Worm (Caenorhabditis elegans) whole organism, L1 larva: Measurements from ENCODE around the gene orc-4.

Experiments
- C04F5.9 ChIP-seq: sonication (generic microtip); optimal IDR thresholded peaks from 2 replicates; lab custom pipeline; 2016; ENCODE audit warnings: missing genetic modification characterization, missing compliant biosample characterization
- C16A3.4 ChIP-seq: fragments of 150-350 bp; optimal IDR thresholded peaks from 2 replicates; lab custom pipeline; 2014; ENCODE audit warnings: missing biosample characterization, missing genetic modification characterization
- F16B12.6 ChIP-seq: fragments of 150-350 bp; optimal IDR thresholded peaks from 2 replicates; lab custom pipeline; 2014; ENCODE audit warnings: missing biosample characterization, missing genetic modification characterization
- Y116A8C.19 ChIP-seq: sonication (generic microtip); optimal IDR thresholded peaks from 2 replicates; lab custom pipeline; 2016; ENCODE audit warnings: missing compliant biosample characterization, missing genetic modification characterization, borderline replicate concordance
- aha-1 ChIP-seq: fragments of 150-350 bp; optimal IDR thresholded peaks from 2 replicates; lab custom pipeline; 2014; ENCODE audit warnings: missing biosample characterization, missing genetic modification characterization
- alr-1 ChIP-seq: fragments of 200-800 bp; sonication (Bioruptor generic); optimal IDR thresholded peaks from 2 replicates; lab custom pipeline; 2018; ENCODE audit warnings: borderline replicate concordance, mild to moderate bottlenecking, missing genetic modification characterization, missing compliant biosample characterization
- ama-1 ChIP-seq: fragments of 150-350 bp; optimal IDR thresholded peaks from 2 replicates; lab custom pipeline; 2014
- ceh-63 ChIP-seq: fragments of 200-800 bp; sonication (Bioruptor generic); optimal IDR thresholded peaks from 2 replicates; lab custom pipeline; 2018; ENCODE audit warnings: mild to moderate bottlenecking, missing genetic modification characterization, missing compliant biosample characterization
- ceh-8 ChIP-seq: fragments of 200-800 bp; sonication (Bioruptor generic); optimal IDR thresholded peaks from 2 replicates; lab custom pipeline; 2018; ENCODE audit warnings: mild to moderate bottlenecking, missing genetic modification characterization, moderate library complexity, missing compliant biosample characterization
- ceh-82 ChIP-seq, 3 experiments: fragments of 150-350 bp in 1 of 3; sonication (generic microtip) in 2 of 3; optimal IDR thresholded peaks; 2 replicates each; lab custom pipeline; 2014 to 2017; ENCODE audit warnings: missing biosample characterization in 3 of 3, missing genetic modification characterization in 3 of 3
- ceh-88 ChIP-seq: fragments of 200-800 bp; sonication (Bioruptor generic); IDR thresholded peaks from 2 replicates; pipeline ENCODE4 v1.3.6; 2022; ENCODE audit warnings: missing genetic modification characterization, missing compliant biosample characterization
- ceh-90 ChIP-seq: sonication (generic microtip); optimal IDR thresholded peaks from 2 replicates; lab custom pipeline; 2016; ENCODE audit warnings: missing genetic modification characterization, missing compliant biosample characterization
- ces-1 ChIP-seq: fragments of 150-350 bp; optimal IDR thresholded peaks from 2 replicates; lab custom pipeline; 2014; ENCODE audit warnings: missing biosample characterization, missing genetic modification reagents, missing genetic modification characterization
- dpl-1 ChIP-seq, 3 experiments: fragments of 150-350 bp in 2 of 3; sonication (generic microtip) in 1 of 3; optimal IDR thresholded peaks; 2 replicates each; lab custom pipeline; 2014 to 2017; ENCODE audit warnings: missing biosample characterization in 3 of 3, missing genetic modification characterization in 3 of 3, missing genetic modification reagents in 3 of 3
- dsc-1 ChIP-seq: sonication (generic microtip); optimal IDR thresholded peaks from 2 replicates; lab custom pipeline; 2016; ENCODE audit warnings: mild to moderate bottlenecking, missing genetic modification characterization, missing compliant biosample characterization
- efl-1 ChIP-seq, 4 experiments: fragments of 150-350 bp; optimal IDR thresholded peaks in 3 of 4; peaks in 1 of 4; 1 replicate in 1 of 4; 2 replicates in 3 of 4; lab custom pipeline; 2014; ENCODE audit warnings: missing biosample characterization in 2 of 4, missing genetic modification characterization in 2 of 4, missing genetic modification reagents in 2 of 4
- efl-3 ChIP-seq: fragments of 200-800 bp; sonication (Bioruptor generic); optimal IDR thresholded peaks from 2 replicates; lab custom pipeline; 2018; ENCODE audit warnings: mild to moderate bottlenecking, missing genetic modification characterization, missing compliant biosample characterization
- elt-3 ChIP-seq, 6 experiments: fragments of 150-350 bp in 1 of 6; sonication (generic microtip); optimal IDR thresholded peaks; 2 replicates each; lab custom pipeline; 2017 to 2018; ENCODE audit warnings: missing biosample characterization in 6 of 6, missing genetic modification characterization in 6 of 6, inconsistent platforms in 1 of 6
- fkh-4 ChIP-seq: sonication (generic microtip); optimal IDR thresholded peaks from 2 replicates; lab custom pipeline; 2016; ENCODE audit warnings: missing compliant biosample characterization, missing genetic modification characterization, borderline replicate concordance
- fkh-8 ChIP-seq: sonication (generic microtip); optimal IDR thresholded peaks from 2 replicates; lab custom pipeline; 2016; ENCODE audit warnings: mild to moderate bottlenecking, missing genetic modification characterization, missing compliant biosample characterization
- hlh-4 ChIP-seq: sonication (generic microtip); optimal IDR thresholded peaks from 2 replicates; lab custom pipeline; 2016; ENCODE audit warnings: mild to moderate bottlenecking, missing genetic modification characterization, missing compliant biosample characterization
- isw-1 ChIP-seq: fragments of 200-800 bp; sonication (Bioruptor generic); IDR thresholded peaks from 2 replicates; pipeline ENCODE4 v1.3.6; 2022; ENCODE audit warnings: missing genetic modification characterization, missing compliant biosample characterization
- lin-35 ChIP-seq, 2 experiments: fragments of 150-350 bp; optimal IDR thresholded peaks; 2 replicates each; lab custom pipeline; 2014; ENCODE audit warnings: missing biosample characterization in 2 of 2, missing genetic modification characterization in 2 of 2, missing genetic modification reagents in 2 of 2
- lir-3 ChIP-seq: sonication (generic microtip); optimal IDR thresholded peaks from 2 replicates; lab custom pipeline; 2016; ENCODE audit warnings: mild to moderate bottlenecking, missing genetic modification characterization, moderate library complexity, missing compliant biosample characterization; ENCODE audit not compliant: poor library complexity
- lsy-2 ChIP-seq, 2 experiments: fragments of 150-350 bp; optimal IDR thresholded peaks; 2 replicates each; lab custom pipeline; 2014; ENCODE audit warnings: missing biosample characterization in 2 of 2, missing genetic modification characterization in 2 of 2
- mdl-1 ChIP-seq, 2 experiments: fragments of 150-350 bp; optimal IDR thresholded peaks; 2 replicates each; lab custom pipeline; 2014 to 2017; ENCODE audit warnings: missing biosample characterization in 2 of 2, missing genetic modification characterization in 2 of 2, inconsistent platforms in 1 of 2
- mep-1 ChIP-seq: fragments of 150-350 bp; optimal IDR thresholded peaks from 2 replicates; lab custom pipeline; 2014; ENCODE audit warnings: missing biosample characterization, missing genetic modification characterization
- nhr-12 ChIP-seq: sonication (generic microtip); optimal IDR thresholded peaks from 2 replicates; lab custom pipeline; 2017; ENCODE audit warnings: missing biosample characterization, missing genetic modification characterization
- nhr-20 ChIP-seq: sonication (generic microtip); optimal IDR thresholded peaks from 2 replicates; lab custom pipeline; 2016; ENCODE audit warnings: mild to moderate bottlenecking, missing genetic modification characterization, missing compliant biosample characterization
- nhr-237 ChIP-seq: fragments of 150-350 bp; optimal IDR thresholded peaks from 2 replicates; lab custom pipeline; 2014; ENCODE audit warnings: missing biosample characterization, missing genetic modification characterization
- nhr-28 ChIP-seq: fragments of 150-350 bp; optimal IDR thresholded peaks from 2 replicates; lab custom pipeline; 2014; ENCODE audit warnings: missing biosample characterization, missing genetic modification characterization
- nhr-47 ChIP-seq: sonication (generic microtip); optimal IDR thresholded peaks from 2 replicates; lab custom pipeline; 2016; ENCODE audit warnings: mild to moderate bottlenecking, missing genetic modification characterization, moderate library complexity, missing compliant biosample characterization
- nhr-71 ChIP-seq: sonication (generic microtip); optimal IDR thresholded peaks from 2 replicates; lab custom pipeline; 2016; ENCODE audit warnings: mild to moderate bottlenecking, missing genetic modification characterization, moderate library complexity, missing compliant biosample characterization
- nhr-84 ChIP-seq: sonication (generic microtip); optimal IDR thresholded peaks from 2 replicates; lab custom pipeline; 2017; ENCODE audit warnings: missing biosample characterization, missing genetic modification characterization
- nhr-90 ChIP-seq: sonication (generic microtip); optimal IDR thresholded peaks from 2 replicates; lab custom pipeline; 2016; ENCODE audit warnings: mild to moderate bottlenecking, missing genetic modification characterization, missing compliant biosample characterization; ENCODE audit not compliant: poor library complexity
- pqm-1 ChIP-seq: sonication (generic microtip); optimal IDR thresholded peaks from 3 replicates; lab custom pipeline; 2017; ENCODE audit warnings: missing biosample characterization, missing genetic modification characterization
- snu-23 ChIP-seq: sonication (generic microtip); optimal IDR thresholded peaks from 2 replicates; lab custom pipeline; 2016; ENCODE audit warnings: missing genetic modification characterization, missing compliant biosample characterization
- sptf-1 ChIP-seq: fragments of 150-350 bp; optimal IDR thresholded peaks from 2 replicates; lab custom pipeline; 2014; ENCODE audit warnings: missing biosample characterization, missing genetic modification characterization
- sup-37 ChIP-seq: fragments of 200-800 bp; sonication (Bioruptor generic); optimal IDR thresholded peaks from 2 replicates; lab custom pipeline; 2018; ENCODE audit warnings: mild to moderate bottlenecking, missing genetic modification characterization, missing compliant biosample characterization
- swsn-7 ChIP-seq: sonication (generic microtip); optimal IDR thresholded peaks from 2 replicates; lab custom pipeline; 2016; ENCODE audit warnings: missing genetic modification characterization, missing compliant biosample characterization
- tbx-2 ChIP-seq: sonication (generic microtip); optimal IDR thresholded peaks from 2 replicates; lab custom pipeline; 2016; ENCODE audit warnings: missing genetic modification characterization, missing compliant biosample characterization
- unc-130 ChIP-seq: fragments of 150-350 bp; optimal IDR thresholded peaks from 2 replicates; lab custom pipeline; 2017; ENCODE audit warnings: missing biosample characterization, missing genetic modification characterization, inconsistent platforms
- unc-62 ChIP-seq: fragments of 150-350 bp; optimal IDR thresholded peaks from 2 replicates; lab custom pipeline; 2014; ENCODE audit warnings: missing biosample characterization, missing genetic modification reagents, missing genetic modification characterization
- unc-86 ChIP-seq: sonication (generic microtip); optimal IDR thresholded peaks from 2 replicates; lab custom pipeline; 2016; ENCODE audit warnings: missing genetic modification characterization, missing compliant biosample characterization
- xbp-1 ChIP-seq: sonication (generic microtip); optimal IDR thresholded peaks from 2 replicates; lab custom pipeline; 2016; ENCODE audit warnings: missing genetic modification characterization, missing compliant biosample characterization
- ztf-11 ChIP-seq, 2 experiments: sonication (generic microtip); optimal IDR thresholded peaks; 2 replicates each; lab custom pipeline; 2016 to 2017; ENCODE audit warnings: missing genetic modification characterization in 2 of 2, missing biosample characterization in 1 of 2, missing compliant biosample characterization in 1 of 2

orc-4 gene

ce11 chrIII:10651634-10652033, 5.7 kb downstream of the orc-4 start:
- TF ChIP-seq isw-1 (no peak), mep-1 (tag; lab: Kevin White, UChicago) (peak; percentile 63), efl-1 (optimal IDR thresholded peaks at IDR 0.05; lab: Kevin White, UChicago) (peak; percentile 66 to 81), efl-1 (GFP tag; optimal IDR thresholded peaks at IDR 0.05 in 1 of 2; lab: Kevin White, UChicago) (peak; percentile 43 to 89), lir-3 (no peak), efl-3 (no peak), lsy-2 (tag; optimal IDR thresholded peaks at IDR 0.05; lab: Kevin White, UChicago) (peak; percentile 46 to 54), lin-35 (GFP tag; optimal IDR thresholded peaks at IDR 0.05; lab: Kevin White, UChicago) (peak; percentile 45 to 57), mdl-1 (tag; optimal IDR thresholded peaks at IDR 0.05; lab: Kevin White, UChicago) (peak in 1 of 2 experiments; percentile 48), unc-130 (no peak), sup-37 (GFP tag; lab: Kevin White, UChicago) (no peak), alr-1 (tag; lab: Kevin White, UChicago) (no peak), pqm-1 (tag; lab: Kevin White, UChicago) (no peak), nhr-28 (tag; lab: Kevin White, UChicago) (no peak), dsc-1 (peak; percentile 81), ceh-88 (GFP tag; lab: Robert Waterston, UW) (no peak), ceh-82 (tag; optimal IDR thresholded peaks at IDR 0.05; lab: Kevin White, UChicago) (peak; percentile 15 to 67 (median 40)), nhr-12 (tag; lab: Kevin White, UChicago) (no peak), hlh-4 (tag; lab: Kevin White, UChicago) (no peak), elt-3 (tag; optimal IDR thresholded peaks at IDR 0.05; lab: Kevin White, UChicago) (no peak), nhr-20 (tag; lab: Kevin White, UChicago) (peak; percentile 25), ama-1 (lab: Kevin White, UChicago) (no peak), nhr-71 (peak; percentile 58), sptf-1 (tag; lab: Kevin White, UChicago) (no peak), fkh-4 (tag; lab: Kevin White, UChicago) (peak; percentile 33), aha-1 (no peak), nhr-84 (tag; lab: Kevin White, UChicago) (no peak), dpl-1 (GFP tag; optimal IDR thresholded peaks at IDR 0.05; lab: Kevin White, UChicago) (peak; percentile 31 to 35 (median 31)), Y116A8C.19 (tag; lab: Kevin White, UChicago) (no peak), ceh-8 (GFP tag; lab: Kevin White, UChicago) (no peak), unc-62 (GFP tag; lab: Kevin White, UChicago) (no peak), nhr-90 (tag; lab: Kevin White, UChicago) (peak; percentile 23), unc-86 (tag; lab: Kevin White, UChicago) (peak; percentile 66), nhr-47 (tag; lab: Kevin White, UChicago) (peak; percentile 66), C16A3.4 (tag; lab: Kevin White, UChicago) (peak; percentile 10), ceh-63 (GFP tag; lab: Kevin White, UChicago) (no peak), xbp-1 (tag; lab: Kevin White, UChicago) (peak; percentile 29), fkh-8 (tag; lab: Kevin White, UChicago) (peak; percentile 11), tbx-2 (tag; lab: Kevin White, UChicago) (peak; percentile 65), C04F5.9 (no peak), swsn-7 (peak; percentile 53), snu-23 (GFP tag; lab: Kevin White, UChicago) (peak; percentile 64), ztf-11 (tag; optimal IDR thresholded peaks at IDR 0.05; lab: Kevin White, UChicago) (peak in 1 of 2 experiments; percentile 73), F16B12.6 (tag; lab: Kevin White, UChicago) (peak; percentile 29), ceh-90 (tag; lab: Kevin White, UChicago) (no peak), ces-1 (GFP tag; lab: Kevin White, UChicago) (no peak), nhr-237 (tag; lab: Kevin White, UChicago) (no peak)
